Fruit fly (Drosophila melanogaster) whole organism, embryonic: ENCODE measurements around the gene Psn.

Source experiments
- Asciz ChIP-seq: fragments of 200-800 bp; sonication (Bioruptor generic); optimal IDR thresholded peaks from 2 replicates; lab custom pipeline; 2017; ENCODE audit warnings: missing biosample characterization, mild to moderate bottlenecking, missing genetic modification characterization, missing genetic modification reagents
- Bteb2 ChIP-seq: fragments of 200-800 bp; sonication (Bioruptor generic); optimal IDR thresholded peaks from 2 replicates; lab custom pipeline; 2016; ENCODE audit warnings: missing biosample characterization, missing genetic modification characterization
- C15 ChIP-seq: fragments of 200-800 bp; sonication (Bioruptor generic); IDR thresholded peaks from 3 replicates; pipeline ENCODE4 v1.3.6; 2022; ENCODE audit warnings: missing biosample characterization, missing genetic modification characterization
- CG10959 ChIP-seq: fragments of 200-800 bp; sonication (Bioruptor generic); IDR thresholded peaks from 2 replicates; pipeline ENCODE4 v1.3.6; 2022; ENCODE audit warnings: missing biosample characterization, missing genetic modification characterization
- CG12104 ChIP-seq: fragments of 200-800 bp; sonication (Bioruptor generic); optimal IDR thresholded peaks from 3 replicates; lab custom pipeline; 2016; ENCODE audit warnings: missing biosample characterization, missing genetic modification characterization
- CG13424 ChIP-seq: fragments of 200-800 bp; sonication (Bioruptor generic); optimal IDR thresholded peaks from 2 replicates; lab custom pipeline; 2019; ENCODE audit warnings: missing biosample characterization, mild to moderate bottlenecking, missing genetic modification characterization, moderate library complexity
- CG15269 ChIP-seq: fragments of 200-800 bp; sonication (Bioruptor generic); optimal IDR thresholded peaks from 2 replicates; lab custom pipeline; 2018; ENCODE audit warnings: missing biosample characterization, mild to moderate bottlenecking, missing genetic modification characterization, moderate library complexity
- CG17829 ChIP-seq: fragments of 200-800 bp; optimal IDR thresholded peaks from 2 replicates; lab custom pipeline; 2019; ENCODE audit warnings: missing biosample characterization, mild to moderate bottlenecking, missing genetic modification characterization, moderate library complexity
- CG18476 ChIP-seq: fragments of 200-800 bp; sonication (Bioruptor generic); optimal IDR thresholded peaks from 2 replicates; lab custom pipeline; 2016; ENCODE audit warnings: missing biosample characterization, mild to moderate bottlenecking, missing genetic modification characterization
- CG2129 ChIP-seq: fragments of 200-800 bp; sonication (Bioruptor generic); IDR thresholded peaks from 2 replicates; pipeline ENCODE4 v1.3.6; 2022; ENCODE audit warnings: missing biosample characterization, missing genetic modification characterization; ENCODE audit not compliant: partially characterized antibody
- CG33557 ChIP-seq: fragments of 200-800 bp; sonication (Bioruptor generic); optimal IDR thresholded peaks from 2 replicates; lab custom pipeline; 2019; ENCODE audit warnings: missing biosample characterization, mild to moderate bottlenecking, missing genetic modification characterization, moderate library complexity
- CG3995 ChIP-seq: fragments of 200-800 bp; sonication (Bioruptor generic); optimal IDR thresholded peaks from 3 replicates; lab custom pipeline; 2016; ENCODE audit warnings: missing biosample characterization, missing genetic modification characterization
- CG4360 ChIP-seq: fragments of 200-800 bp; sonication (Bioruptor generic); IDR thresholded peaks from 2 replicates; pipeline ENCODE4 v1.3.6; 2022; ENCODE audit warnings: missing biosample characterization, missing genetic modification characterization
- CG43689 ChIP-seq: fragments of 200-800 bp; sonication (Bioruptor generic); IDR thresholded peaks from 2 replicates; pipeline ENCODE4 v1.3.6; 2022; ENCODE audit warnings: missing biosample characterization, missing genetic modification characterization
- CG6254 ChIP-seq: fragments of 200-800 bp; sonication (Bioruptor generic); optimal IDR thresholded peaks from 3 replicates; lab custom pipeline; 2017; ENCODE audit warnings: mild to moderate bottlenecking, missing biosample characterization, missing genetic modification reagents, missing genetic modification characterization
- CG8281 ChIP-seq: fragments of 200-800 bp; sonication (Bioruptor generic); optimal IDR thresholded peaks from 2 replicates; lab custom pipeline; 2018; ENCODE audit warnings: missing biosample characterization, mild to moderate bottlenecking, missing genetic modification characterization, moderate library complexity
- Hr3 ChIP-seq: fragments of 200-800 bp; sonication (Bioruptor generic); optimal IDR thresholded peaks from 3 replicates; lab custom pipeline; 2016; ENCODE audit warnings: missing biosample characterization, missing genetic modification characterization
- Lim3 ChIP-seq: fragments of 200-800 bp; sonication (Bioruptor generic); IDR thresholded peaks from 2 replicates; pipeline ENCODE4 v1.3.6; 2022; ENCODE audit warnings: missing biosample characterization, missing genetic modification characterization
- Meics ChIP-seq: fragments of 200-800 bp; sonication (Bioruptor generic); optimal IDR thresholded peaks from 2 replicates; lab custom pipeline; 2017; ENCODE audit warnings: missing biosample characterization, mild to moderate bottlenecking, missing genetic modification characterization
- NfI ChIP-seq: fragments of 200-800 bp; sonication (Bioruptor generic); optimal IDR thresholded peaks from 3 replicates; lab custom pipeline; 2018; ENCODE audit warnings: missing biosample characterization, mild to moderate bottlenecking, missing genetic modification characterization, moderate library complexity
- Oaz ChIP-seq: fragments of 200-800 bp; sonication (Bioruptor generic); IDR thresholded peaks from 2 replicates; pipeline ENCODE4 v1.3.6; 2022; ENCODE audit warnings: missing biosample characterization, missing genetic modification characterization
- TFAM ChIP-seq: fragments of 200-800 bp; sonication (Bioruptor generic); optimal IDR thresholded peaks from 2 replicates; lab custom pipeline; 2017; ENCODE audit warnings: missing biosample characterization, missing genetic modification characterization, inconsistent platforms
- ash1 ChIP-seq: fragments of 200-800 bp; sonication (Bioruptor generic); optimal IDR thresholded peaks from 2 replicates; lab custom pipeline; 2018; ENCODE audit warnings: missing biosample characterization, mild to moderate bottlenecking, missing genetic modification characterization
- bbx ChIP-seq: fragments of 200-800 bp; sonication (Bioruptor generic); IDR thresholded peaks from 2 replicates; pipeline ENCODE4 v1.3.6; 2022; ENCODE audit warnings: missing biosample characterization, missing genetic modification characterization; ENCODE audit not compliant: partially characterized antibody
- bcd ChIP-seq: fragments of 200-800 bp; sonication (Bioruptor generic); optimal IDR thresholded peaks from 2 replicates; lab custom pipeline; 2017; ENCODE audit warnings: missing biosample characterization, mild to moderate bottlenecking, missing genetic modification characterization
- chm ChIP-seq: fragments of 200-800 bp; sonication (Bioruptor generic); IDR thresholded peaks from 2 replicates; pipeline ENCODE4 v1.3.6; 2022; ENCODE audit warnings: missing biosample characterization, missing genetic modification characterization
- croc ChIP-seq: fragments of 200-800 bp; sonication (Bioruptor generic); conservative IDR thresholded peaks from 3 replicates; pipeline ENCODE4 v1.3.6; 2022; ENCODE audit warnings: missing biosample characterization, missing genetic modification characterization
- cwo ChIP-seq: fragments of 200-800 bp; sonication (Bioruptor generic); optimal IDR thresholded peaks from 3 replicates; lab custom pipeline; 2017; ENCODE audit warnings: missing biosample characterization, missing genetic modification characterization, mild to moderate bottlenecking, moderate library complexity, missing genetic modification reagents
- dimm ChIP-seq: fragments of 200-800 bp; sonication (Bioruptor generic); IDR thresholded peaks from 2 replicates; pipeline ENCODE4 v1.3.6; 2022; ENCODE audit warnings: missing biosample characterization, missing genetic modification characterization
- dmrt99B ChIP-seq: fragments of 200-800 bp; sonication (Bioruptor generic); optimal IDR thresholded peaks from 2 replicates; lab custom pipeline; 2018; ENCODE audit warnings: missing biosample characterization, mild to moderate bottlenecking, missing genetic modification characterization, moderate library complexity
- exex ChIP-seq: fragments of 200-800 bp; sonication (Bioruptor generic); optimal IDR thresholded peaks from 4 replicates; lab custom pipeline; 2018; ENCODE audit warnings: missing biosample characterization, mild to moderate bottlenecking, missing genetic modification characterization, moderate library complexity
- fru ChIP-seq: fragments of >200 bp; optimal IDR thresholded peaks from 2 replicates; lab custom pipeline; 2017
- gcm ChIP-seq: fragments of 200-800 bp; sonication (Bioruptor generic); optimal IDR thresholded peaks from 2 replicates; lab custom pipeline; 2019; ENCODE audit warnings: missing biosample characterization, mild to moderate bottlenecking, missing genetic modification characterization, moderate library complexity
- gfzf ChIP-seq: fragments of 200-800 bp; sonication (Bioruptor generic); optimal IDR thresholded peaks from 2 replicates; lab custom pipeline; 2016; ENCODE audit warnings: missing biosample characterization, mild to moderate bottlenecking, missing genetic modification characterization, moderate library complexity
- ham ChIP-seq: fragments of 200-800 bp; sonication (Bioruptor generic); IDR thresholded peaks from 2 replicates; pipeline ENCODE4 v1.3.6; 2022; ENCODE audit warnings: missing biosample characterization, missing genetic modification characterization
- hb ChIP-seq: fragments of 200-800 bp; sonication (Bioruptor generic); IDR thresholded peaks from 3 replicates; pipeline ENCODE4 v1.3.6; 2022; ENCODE audit warnings: missing biosample characterization, missing genetic modification characterization; ENCODE audit not compliant: partially characterized antibody
- jumu ChIP-seq: fragments of 200-800 bp; sonication (Bioruptor generic); optimal IDR thresholded peaks from 3 replicates; lab custom pipeline; 2016; ENCODE audit warnings: missing biosample characterization, missing genetic modification characterization
- mld ChIP-seq: fragments of 200-800 bp; sonication (Bioruptor generic); IDR thresholded peaks from 3 replicates; pipeline ENCODE4 v1.3.6; 2022; ENCODE audit warnings: missing biosample characterization, missing genetic modification characterization; ENCODE audit not compliant: partially characterized antibody
- pan ChIP-seq, 4 experiments: fragments of >200 bp in 3 of 4; fragments of 200-800 bp in 1 of 4; sonication (Bioruptor generic) in 1 of 4; optimal IDR thresholded peaks in 3 of 4; IDR thresholded peaks in 1 of 4; 2 replicates each; pipeline versions ENCODE4 v1.3.6 to Lab custom; 2017 to 2022; ENCODE audit warnings: missing biosample characterization in 2 of 4, missing genetic modification characterization in 2 of 4, mixed read lengths in 1 of 4
- peb ChIP-seq: fragments of 200-800 bp; sonication (Bioruptor generic); IDR thresholded peaks from 2 replicates; pipeline ENCODE4 v1.3.6; 2022; ENCODE audit warnings: missing biosample characterization, missing genetic modification characterization
- pnt ChIP-seq: fragments of 200-800 bp; sonication (Bioruptor generic); optimal IDR thresholded peaks from 3 replicates; lab custom pipeline; 2016; ENCODE audit warnings: missing biosample characterization, missing genetic modification characterization
- repo ChIP-seq: fragments of 200-800 bp; sonication (Bioruptor generic); optimal IDR thresholded peaks from 2 replicates; lab custom pipeline; 2016; ENCODE audit warnings: missing biosample characterization, missing genetic modification characterization
- shn ChIP-seq: fragments of 200-800 bp; sonication (Bioruptor generic); optimal IDR thresholded peaks from 3 replicates; lab custom pipeline; 2016; ENCODE audit warnings: missing biosample characterization, missing genetic modification characterization
- slp2 ChIP-seq: fragments of 200-800 bp; sonication (Bioruptor generic); optimal IDR thresholded peaks from 2 replicates; lab custom pipeline; 2016; ENCODE audit warnings: missing biosample characterization, missing genetic modification characterization
- sqz ChIP-seq: fragments of 200-800 bp; sonication (Bioruptor generic); optimal IDR thresholded peaks from 3 replicates; lab custom pipeline; 2018; ENCODE audit warnings: missing biosample characterization, mild to moderate bottlenecking, missing genetic modification characterization
- stwl ChIP-seq: fragments of 200-800 bp; sonication (Bioruptor generic); optimal IDR thresholded peaks from 3 replicates; lab custom pipeline; 2018; ENCODE audit warnings: missing biosample characterization, mild to moderate bottlenecking, missing genetic modification characterization, moderate library complexity
- trh ChIP-seq: fragments of 200-800 bp; sonication (Bioruptor generic); optimal IDR thresholded peaks from 2 replicates; lab custom pipeline; 2016; ENCODE audit warnings: missing biosample characterization, missing genetic modification characterization
- tx ChIP-seq: fragments of 200-800 bp; sonication (Bioruptor generic); optimal IDR thresholded peaks from 2 replicates; lab custom pipeline; 2016; ENCODE audit warnings: missing biosample characterization, missing genetic modification characterization

Psn gene

DNA sequence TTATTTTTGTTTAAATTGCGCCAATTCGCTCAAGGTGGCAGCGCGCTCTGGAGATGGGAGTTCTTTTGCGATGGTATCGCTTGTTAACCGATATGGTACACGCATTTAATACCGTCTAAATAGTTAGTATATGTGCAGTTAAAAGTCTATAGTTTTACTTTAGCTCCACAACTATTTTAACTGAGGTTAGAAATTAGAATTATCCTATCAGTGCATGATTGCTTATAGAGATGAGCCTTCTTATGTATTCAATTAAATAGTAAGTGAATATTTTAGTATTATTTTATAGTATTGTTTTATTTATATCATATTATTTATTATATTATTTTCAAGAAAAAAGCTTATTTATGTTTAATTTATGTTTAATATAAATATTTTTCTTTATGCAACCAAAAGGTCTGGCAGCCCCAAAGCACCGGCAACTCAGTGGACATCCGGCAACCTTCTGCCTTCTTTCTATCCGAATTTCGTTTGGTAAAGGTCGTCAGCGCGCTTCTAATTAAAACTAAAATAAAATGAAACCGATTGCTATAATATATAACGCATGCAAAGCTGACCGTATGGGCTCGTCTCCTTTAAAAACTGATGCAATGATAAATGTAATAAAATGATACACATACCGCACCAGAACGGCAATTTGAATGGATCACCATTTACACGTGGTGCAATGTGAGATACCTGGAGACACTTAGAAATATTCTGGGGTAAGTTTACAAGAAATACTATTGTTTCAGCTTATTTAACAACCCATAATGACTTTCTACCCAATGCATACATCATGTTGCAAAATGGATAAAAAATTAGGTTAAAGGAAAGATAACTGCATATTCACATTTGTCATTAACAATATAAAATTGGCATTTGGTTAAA is 20.8 kb downstream of the Psn start, which contains the start of gene CG5199 (continued):
- TF ChIP-seq dmrt99B (tag; lab: Kevin White, UChicago) (peak; percentile 50), exex (tag; lab: Kevin White, UChicago) (no peak), CG8281 (tag; lab: Kevin White, UChicago) (peak; percentile 17), Hr3 (GFP tag; lab: Kevin White, UChicago) (peak; percentile 79), CG15269 (tag; lab: Kevin White, UChicago) (peak; percentile 58), CG17829 (tag; lab: Kevin White, UChicago) (peak; percentile 89), croc (GFP tag; lab: Robert Waterston, UW) (peak; percentile 57), chm (GFP tag; lab: Robert Waterston, UW) (no peak), CG43689 (GFP tag; lab: Robert Waterston, UW) (no peak), CG6254 (GFP tag; lab: Kevin White, UChicago) (peak; percentile 53), CG10959 (GFP tag; lab: Robert Waterston, UW) (no peak), slp2 (GFP tag; lab: Kevin White, UChicago) (no peak), CG2129 (GFP tag; lab: Robert Waterston, UW) (peak; percentile 61; the same call in 1 of the 2 replicates), cwo (GFP tag; lab: Kevin White, UChicago) (peak; percentile 41), CG18476 (peak; percentile 19), sqz (GFP tag; lab: Kevin White, UChicago) (no peak), CG3995 (GFP tag; lab: Kevin White, UChicago) (peak; percentile 19), pan (optimal IDR thresholded peaks at IDR 0.05; lab: Kevin White, UChicago) (no peak), pan (GFP tag; optimal IDR thresholded peaks at IDR 0.05 in 1 of 2, IDR thresholded peaks at IDR 0.05 in 1 of 2) (peak in 1 of 2 experiments; percentile 65), mld (GFP tag; lab: Robert Waterston, UW) (no peak), Asciz (GFP tag; lab: Kevin White, UChicago) (no peak), gcm (peak; percentile 49), hb (GFP tag; lab: Robert Waterston, UW) (peak; percentile 57; the same call in 1 of the 3 replicates), bcd (GFP tag; lab: Kevin White, UChicago) (peak; percentile 77), tx (GFP tag; lab: Kevin White, UChicago) (no peak), stwl (tag; lab: Kevin White, UChicago) (peak; percentile 50), shn (peak; percentile 22), Bteb2 (no peak), ash1 (GFP tag; lab: Kevin White, UChicago) (no peak), trh (GFP tag; lab: Kevin White, UChicago) (no peak), Lim3 (GFP tag; lab: Robert Waterston, UW) (no peak), C15 (GFP tag; lab: Robert Waterston, UW) (no peak), gfzf (peak; percentile 33), NfI (peak; percentile 54), bbx (GFP tag; lab: Robert Waterston, UW) (peak; percentile 67), Meics (peak; percentile 67), pnt (GFP tag; lab: Kevin White, UChicago) (peak; percentile 70), fru (no peak), Oaz (GFP tag; lab: Robert Waterston, UW) (no peak), CG33557 (GFP tag; lab: Kevin White, UChicago) (peak; percentile 62), jumu (GFP tag; lab: Kevin White, UChicago) (no peak), TFAM (GFP tag; lab: Kevin White, UChicago) (no peak), CG4360 (GFP tag; lab: Robert Waterston, UW) (no peak), peb (GFP tag; lab: Robert Waterston, UW) (no peak), dimm (no peak), repo (GFP tag; lab: Kevin White, UChicago) (no peak), CG13424 (tag; lab: Kevin White, UChicago) (peak; percentile 76), ham (GFP tag; lab: Robert Waterston, UW) (no peak), CG12104 (GFP tag; lab: Kevin White, UChicago) (peak; percentile 49)
